Worm (Caenorhabditis elegans): ENCODE results near the gene F44B9.5.

DNA sequence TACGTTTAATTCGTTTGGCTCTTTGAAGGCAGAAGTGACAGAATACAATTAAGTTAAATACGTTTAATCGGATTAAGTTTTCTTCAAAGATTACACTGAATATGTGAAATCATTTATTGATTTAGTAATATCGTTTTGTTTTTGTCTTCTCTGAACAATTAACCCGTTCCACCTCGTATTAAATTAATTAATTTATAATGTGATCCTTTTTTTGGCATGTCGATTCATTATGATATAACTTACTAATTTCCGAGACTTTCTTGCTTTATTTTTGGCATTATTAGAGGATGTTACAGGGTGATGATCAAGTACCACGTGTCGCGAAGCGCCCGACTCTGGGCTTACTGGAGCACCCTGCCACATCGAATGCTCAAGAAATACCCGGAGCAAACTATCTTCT, 27.8 kb upstream of the F44B9.5 start, which contains the start of gene K12H4.5:
- TF ChIP-seq ztf-11 (tag; optimal IDR thresholded peaks at IDR 0.05) (no peak), unc-62 (GFP tag; optimal IDR thresholded peaks at IDR 0.05) (no peak), unc-39 (tag; optimal IDR thresholded peaks at IDR 0.05) (no peak), ceh-82 (tag; optimal IDR thresholded peaks at IDR 0.05) (no peak), crh-2 (tag; optimal IDR thresholded peaks at IDR 0.05) (no peak), nhr-237 (tag; optimal IDR thresholded peaks at IDR 0.05) (no peak), skn-1 (tag; optimal IDR thresholded peaks at IDR 0.05) (no peak)
